Fruit fly (Drosophila melanogaster): ENCODE measurements around the gene TfIIB.

TfIIB gene

dm6 chr2L:10381890-10382450 lies 49.2 kb upstream of the TfIIB start, which contains the start of gene CG5096 (continued):
- TF ChIP-seq luna (GFP tag; optimal IDR thresholded peaks at IDR 0.05) (peak; percentile 45), CG16815 (GFP tag; optimal IDR thresholded peaks at IDR 0.05) (peak; percentile 14), ATbp (GFP tag; optimal IDR thresholded peaks at IDR 0.05) (peak; percentile 82), CG12299 (tag; optimal IDR thresholded peaks at IDR 0.05) (peak; percentile 90), CG2889 (GFP tag; IDR thresholded peaks at IDR 0.05) (peak; percentile 93), corto (GFP tag; optimal IDR thresholded peaks at IDR 0.05) (peak; percentile 27), Sox102F (GFP tag; optimal IDR thresholded peaks at IDR 0.05) (peak; percentile 91), ems (GFP tag; optimal IDR thresholded peaks at IDR 0.05) (peak; percentile 81), CG17385 (GFP tag; optimal IDR thresholded peaks at IDR 0.05) (peak; percentile 89), MBD-R2 (GFP tag; IDR thresholded peaks at IDR 0.05) (peak; percentile 79; the same call in 1 of the 2 replicates), Oli (tag; optimal IDR thresholded peaks at IDR 0.05) (peak; percentile 86), dm (GFP tag; optimal IDR thresholded peaks at IDR 0.05) (peak; percentile 55), zfh1 (GFP tag; IDR thresholded peaks at IDR 0.05) (peak; percentile 87), CG8478 (optimal IDR thresholded peaks at IDR 0.05) (no peak), croc (GFP tag; conservative IDR thresholded peaks at IDR 0.05) (no peak), kah (GFP tag; optimal IDR thresholded peaks at IDR 0.05) (peak; percentile 67), mld (GFP tag; IDR thresholded peaks at IDR 0.05; ENCODE audit: partially characterized antibody) (no peak), Hr3 (GFP tag; optimal IDR thresholded peaks at IDR 0.05) (peak; percentile 79), scrt (GFP tag; optimal IDR thresholded peaks at IDR 0.05) (peak; percentile 90), insv (GFP tag; optimal IDR thresholded peaks at IDR 0.05) (peak in 1 of 2 experiments; percentile 12), slou (GFP tag; optimal IDR thresholded peaks at IDR 0.05) (peak; percentile 10), so (GFP tag; IDR thresholded peaks at IDR 0.05) (peak; percentile 93), gce (GFP tag; IDR thresholded peaks at IDR 0.05) (no peak; the same call in 2 of the 3 replicates), row (GFP tag; IDR thresholded peaks at IDR 0.05) (peak; percentile 96), Bdp1 (GFP tag; optimal IDR thresholded peaks at IDR 0.05) (no peak), CG6654 (GFP tag; optimal IDR thresholded peaks at IDR 0.05) (peak; percentile 64), bab2 (GFP tag; optimal IDR thresholded peaks at IDR 0.05) (peak; percentile 78), CG10209 (GFP tag; optimal IDR thresholded peaks at IDR 0.05) (peak; percentile 88), disco-r (GFP tag; optimal IDR thresholded peaks at IDR 0.05) (peak; percentile 59), ci (GFP tag; IDR thresholded peaks at IDR 0.05) (peak; percentile 94), Hr51 (GFP tag; optimal IDR thresholded peaks at IDR 0.05) (peak; percentile 58 to 93), dati (GFP tag; IDR thresholded peaks at IDR 0.05) (peak; percentile 63; the same call in 1 of the 2 replicates), CG10543 (GFP tag; optimal IDR thresholded peaks at IDR 0.05) (peak; percentile 49), CG31224 (GFP tag; IDR thresholded peaks at IDR 0.05) (peak; percentile 72; the same call in 1 of the 2 replicates), nau (GFP tag; optimal IDR thresholded peaks at IDR 0.05) (peak; percentile 84), CG5953 (GFP tag; IDR thresholded peaks at IDR 0.05) (peak; percentile 82), CG9215 (GFP tag; IDR thresholded peaks at IDR 0.05) (no peak; the same call in none of the 2 replicates), amos (GFP tag; IDR thresholded peaks at IDR 0.05; ENCODE audit: partially characterized antibody) (no peak), HLHmδ (GFP tag; optimal IDR thresholded peaks at IDR 0.05) (no peak), CG13894 (tag; optimal IDR thresholded peaks at IDR 0.05) (peak; percentile 96), CG31365 (tag; optimal IDR thresholded peaks at IDR 0.05) (peak; percentile 71), run (tag; optimal IDR thresholded peaks at IDR 0.05) (peak; percentile 83), Pdp1 (GFP tag; optimal IDR thresholded peaks at IDR 0.05) (peak; percentile 78 to 79), z (GFP tag; IDR thresholded peaks at IDR 0.05) (no peak), CG4820 (GFP tag; optimal IDR thresholded peaks at IDR 0.05) (peak; percentile 67), twi (tag; optimal IDR thresholded peaks at IDR 0.05) (peak; percentile 73), Ptx1 (GFP tag; IDR thresholded peaks at IDR 0.05) (peak; percentile 89), ara (GFP tag; IDR thresholded peaks at IDR 0.05) (peak; percentile 79), Gsc (GFP tag; IDR thresholded peaks at IDR 0.05) (no peak), CG8359 (GFP tag; optimal IDR thresholded peaks at IDR 0.05; ENCODE audit: borderline replicate concordance) (peak; percentile 49)
